Worm (Caenorhabditis elegans) whole organism, early embryonic: Measurements from ENCODE around the gene W06G6.11.

Experiments used
- B0310.2 ChIP-seq: sonication (generic microtip); optimal IDR thresholded peaks from 2 replicates; lab custom pipeline; 2016; ENCODE audit warnings: mild to moderate bottlenecking, missing genetic modification characterization, missing compliant biosample characterization
- F13C5.2 ChIP-seq: sonication (generic microtip); optimal IDR thresholded peaks from 2 replicates; lab custom pipeline; 2017; ENCODE audit warnings: mild to moderate bottlenecking, missing genetic modification characterization, inconsistent platforms, missing compliant biosample characterization
- aly-1 ChIP-seq: sonication (generic microtip); optimal IDR thresholded peaks from 2 replicates; lab custom pipeline; 2016; ENCODE audit warnings: missing genetic modification characterization, missing compliant biosample characterization
- ama-1 ChIP-seq: fragments of 150-350 bp; optimal IDR thresholded peaks from 2 replicates; lab custom pipeline; 2014
- ceh-13 ChIP-seq: fragments of 200-800 bp; sonication (Bioruptor generic); optimal IDR thresholded peaks from 2 replicates; lab custom pipeline; 2018; ENCODE audit warnings: mild to moderate bottlenecking, missing genetic modification characterization, missing compliant biosample characterization
- ceh-36 ChIP-seq: sonication (generic microtip); optimal IDR thresholded peaks from 2 replicates; lab custom pipeline; 2016; ENCODE audit warnings: missing genetic modification characterization, inconsistent platforms, missing compliant biosample characterization
- ets-7 ChIP-seq: sonication (generic microtip); optimal IDR thresholded peaks from 2 replicates; lab custom pipeline; 2016; ENCODE audit warnings: missing genotype, missing genetic modification characterization, missing compliant biosample characterization
- flt-1 ChIP-seq: fragments of 200-800 bp; sonication (Bioruptor generic); IDR thresholded peaks from 2 replicates; pipeline ENCODE4 v1.3.6; 2022; ENCODE audit warnings: missing genetic modification characterization, missing compliant biosample characterization
- hmbx-1 ChIP-seq: sonication (generic microtip); optimal IDR thresholded peaks from 2 replicates; lab custom pipeline; 2016; ENCODE audit warnings: mild to moderate bottlenecking, missing genetic modification characterization, missing compliant biosample characterization
- hmg-4 ChIP-seq: fragments of 200-800 bp; sonication (Bioruptor generic); optimal IDR thresholded peaks from 2 replicates; lab custom pipeline; 2018; ENCODE audit warnings: mild to moderate bottlenecking, missing genetic modification characterization, missing compliant biosample characterization
- hnd-1 ChIP-seq: sonication (generic microtip); optimal IDR thresholded peaks from 2 replicates; lab custom pipeline; 2016; ENCODE audit warnings: missing genetic modification characterization, missing compliant biosample characterization
- pes-1 ChIP-seq: fragments of 200-800 bp; sonication (Bioruptor generic); IDR thresholded peaks from 2 replicates; pipeline ENCODE4 v1.3.6; 2022; ENCODE audit warnings: missing genetic modification reagents, missing genetic modification characterization, missing compliant biosample characterization
- scrt-1 ChIP-seq: fragments of 200-800 bp; sonication (Bioruptor generic); IDR thresholded peaks from 2 replicates; pipeline ENCODE4 v1.3.6; 2022; ENCODE audit warnings: missing genetic modification characterization, missing compliant biosample characterization
- sea-1 ChIP-seq: fragments of 200-800 bp; sonication (Bioruptor generic); conservative IDR thresholded peaks from 2 replicates; pipeline ENCODE4 v1.3.6; 2022; ENCODE audit warnings: missing genetic modification characterization, missing compliant biosample characterization
- tbx-11 ChIP-seq: fragments of 200-800 bp; sonication (Bioruptor generic); IDR thresholded peaks from 2 replicates; pipeline ENCODE4 v1.3.6; 2022; ENCODE audit warnings: missing genetic modification characterization, missing compliant biosample characterization
- tbx-37 ChIP-seq: fragments of 200-800 bp; sonication (Bioruptor generic); conservative IDR thresholded peaks from 2 replicates; pipeline ENCODE4 v1.3.6; 2022; ENCODE audit warnings: missing genetic modification reagents, missing genetic modification characterization, missing compliant biosample characterization
- tra-4 ChIP-seq: sonication (generic microtip); optimal IDR thresholded peaks from 2 replicates; lab custom pipeline; 2017; ENCODE audit warnings: missing genetic modification characterization, missing compliant biosample characterization

W06G6.11 gene

ce11 chrV:16608478-16608877 lies 40.6 kb downstream of the W06G6.11 start:
- TF ChIP-seq flt-1 (GFP tag; lab: Robert Waterston, UW): no peak
- TF ChIP-seq hnd-1: no peak

DNA sequence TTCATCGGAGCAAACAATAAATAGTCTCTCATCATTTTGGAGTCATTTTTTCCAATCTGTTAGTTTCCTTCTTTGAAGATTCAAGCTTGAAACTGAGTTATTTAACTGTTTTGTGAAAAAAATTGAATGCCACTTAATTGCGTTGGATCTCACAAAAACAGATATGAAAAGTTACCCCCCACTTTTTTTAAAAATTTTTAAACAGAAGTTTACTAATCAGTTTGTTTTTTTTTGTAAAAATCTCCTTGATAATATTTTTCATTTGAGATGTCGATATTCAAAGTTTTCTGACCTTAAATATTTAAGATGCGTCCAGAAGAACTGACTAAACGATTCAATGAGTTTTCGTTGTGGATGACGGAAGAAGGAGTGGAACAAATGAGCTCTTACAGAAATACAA lies 42.8 kb downstream of the W06G6.11 start, which contains the start of gene Y32B12C.1:
Gene Y32B12C.1, plus strand, starts transcription at position 301 of the 400 bp plus-strand sequence.
- TF ChIP-seq tbx-37 (GFP tag; lab: Robert Waterston, UW): no peak
- TF ChIP-seq ets-7 (tag; lab: Kevin White, UChicago): no peak
- no peak for TF ChIP-seq pes-1 (GFP tag; lab: Robert Waterston, UW)
- TF ChIP-seq flt-1 (GFP tag; lab: Robert Waterston, UW): no peak
- TF ChIP-seq sea-1: no peak
- no peak for TF ChIP-seq tbx-11 (GFP tag; lab: Robert Waterston, UW)
- TF ChIP-seq ama-1 (lab: Kevin White, UChicago): no peak
- no peak for TF ChIP-seq F13C5.2
- no peak for TF ChIP-seq scrt-1 (GFP tag; lab: Robert Waterston, UW)
- TF ChIP-seq B0310.2 (tag; lab: Kevin White, UChicago): no peak
- TF ChIP-seq aly-1 (tag; lab: Kevin White, UChicago): no peak
- no peak for TF ChIP-seq hmg-4 (GFP tag; lab: Kevin White, UChicago)
- no peak for TF ChIP-seq ceh-36 (tag; lab: Kevin White, UChicago)
- TF ChIP-seq hmbx-1 (tag; lab: Kevin White, UChicago): no peak
- no peak for TF ChIP-seq hnd-1
- TF ChIP-seq ceh-13: no peak
- TF ChIP-seq tra-4 (tag; lab: Kevin White, UChicago): no peak

- TF ChIP-seq tbx-11 (GFP tag; lab: Robert Waterston, UW): no peak
- no peak for TF ChIP-seq ceh-36 (tag; lab: Kevin White, UChicago)
- no peak for TF ChIP-seq ets-7 (tag; lab: Kevin White, UChicago)
- TF ChIP-seq sea-1: no peak
- no peak for TF ChIP-seq B0310.2 (tag; lab: Kevin White, UChicago)
- TF ChIP-seq tbx-37 (GFP tag; lab: Robert Waterston, UW): no peak
- TF ChIP-seq F13C5.2: no peak
- no peak for TF ChIP-seq pes-1 (GFP tag; lab: Robert Waterston, UW)
- no peak for TF ChIP-seq ama-1 (lab: Kevin White, UChicago)
- no peak for TF ChIP-seq hmbx-1 (tag; lab: Kevin White, UChicago)
- TF ChIP-seq hmg-4 (GFP tag; lab: Kevin White, UChicago): no peak
- no peak for TF ChIP-seq aly-1 (tag; lab: Kevin White, UChicago)
- TF ChIP-seq ceh-13: no peak
- TF ChIP-seq scrt-1 (GFP tag; lab: Robert Waterston, UW): no peak
Observed at ce11 chrV:16605463-16605862, 43.6 kb downstream of the W06G6.11 start.

DNA sequence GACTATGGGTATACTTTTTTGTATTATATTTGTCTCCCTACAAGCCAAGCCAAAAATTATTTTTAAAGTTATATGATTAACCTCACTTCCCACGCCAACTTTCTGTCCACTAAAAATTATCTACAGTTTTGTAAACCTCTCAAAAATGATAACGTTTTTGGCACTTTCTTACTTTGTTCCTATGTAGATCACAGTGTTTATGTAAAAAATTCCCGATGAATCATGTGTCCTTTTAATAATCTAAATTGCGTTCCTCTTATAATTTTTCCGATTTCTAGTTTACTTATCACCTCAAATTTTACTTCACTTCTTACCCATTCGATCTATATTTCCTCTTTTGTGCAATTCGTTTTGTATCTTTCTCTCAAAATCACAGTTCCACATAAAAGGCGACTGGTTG lies 44.8 kb downstream of the W06G6.11 start:
- TF ChIP-seq flt-1 (GFP tag; lab: Robert Waterston, UW) (no peak), tbx-37 (GFP tag; lab: Robert Waterston, UW) (no peak), hmg-4 (GFP tag; lab: Kevin White, UChicago) (no peak), tra-4 (tag; lab: Kevin White, UChicago) (no peak), aly-1 (tag; lab: Kevin White, UChicago) (no peak), ceh-13 (no peak), scrt-1 (GFP tag; lab: Robert Waterston, UW) (no peak), tbx-11 (GFP tag; lab: Robert Waterston, UW) (no peak), pes-1 (GFP tag; lab: Robert Waterston, UW) (no peak), ama-1 (lab: Kevin White, UChicago) (no peak), hnd-1 (no peak), ceh-36 (tag; lab: Kevin White, UChicago) (no peak), sea-1 (no peak), B0310.2 (tag; lab: Kevin White, UChicago) (no peak)

DNA sequence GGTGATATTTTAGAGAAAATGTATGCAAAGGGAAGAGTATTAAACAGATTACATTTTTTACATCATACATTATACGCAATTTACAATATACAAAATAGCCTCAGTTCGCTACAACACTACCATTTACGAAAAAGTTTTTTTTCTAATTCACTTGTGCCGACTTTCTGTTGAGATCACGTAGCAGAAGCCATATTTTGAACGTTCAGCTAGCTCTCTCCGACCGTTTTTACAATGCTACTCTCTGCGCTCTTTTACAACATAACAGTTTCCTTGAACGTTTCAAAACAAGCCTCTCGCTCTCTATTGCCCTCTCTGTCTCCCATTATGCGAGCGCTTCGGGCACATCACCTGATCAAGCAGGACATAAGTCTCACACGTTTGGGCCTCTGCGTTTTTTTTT lies 46.0 kb downstream of the W06G6.11 start, which contains the start of gene T03E6.8:
Gene T03E6.8, minus strand, starts transcription at position 101 of the 400 bp plus-strand sequence.
- TF ChIP-seq sea-1 (no peak), tbx-37 (GFP tag; lab: Robert Waterston, UW) (no peak), hnd-1 (no peak), ets-7 (tag; lab: Kevin White, UChicago) (no peak), flt-1 (GFP tag; lab: Robert Waterston, UW) (no peak), pes-1 (GFP tag; lab: Robert Waterston, UW) (no peak), ama-1 (lab: Kevin White, UChicago) (no peak), tra-4 (tag; lab: Kevin White, UChicago) (no peak), hmbx-1 (tag; lab: Kevin White, UChicago) (no peak), tbx-11 (GFP tag; lab: Robert Waterston, UW) (no peak), ceh-36 (tag; lab: Kevin White, UChicago) (no peak), scrt-1 (GFP tag; lab: Robert Waterston, UW) (no peak), F13C5.2 (no peak), hmg-4 (GFP tag; lab: Kevin White, UChicago) (no peak), ceh-13 (no peak), aly-1 (tag; lab: Kevin White, UChicago) (no peak), B0310.2 (tag; lab: Kevin White, UChicago) (no peak)

ce11 chrV:16600623-16601022 lies 48.5 kb downstream of the W06G6.11 start, which contains the start of gene T03E6.9:
Gene T03E6.9, minus strand, starts transcription at chrV:16600723.
- TF ChIP-seq ceh-13 (no peak), tra-4 (tag; lab: Kevin White, UChicago) (no peak), ets-7 (tag; lab: Kevin White, UChicago) (no peak), hnd-1 (no peak), pes-1 (GFP tag; lab: Robert Waterston, UW) (no peak), flt-1 (GFP tag; lab: Robert Waterston, UW) (no peak), ama-1 (lab: Kevin White, UChicago) (no peak), tbx-11 (GFP tag; lab: Robert Waterston, UW) (no peak), B0310.2 (tag; lab: Kevin White, UChicago) (no peak)

- no peak for TF ChIP-seq pes-1 (GFP tag; lab: Robert Waterston, UW)
- TF ChIP-seq ama-1 (lab: Kevin White, UChicago): no peak
- TF ChIP-seq F13C5.2: no peak
- TF ChIP-seq hnd-1: no peak
- no peak for TF ChIP-seq hmbx-1 (tag; lab: Kevin White, UChicago)
- TF ChIP-seq tra-4 (tag; lab: Kevin White, UChicago): no peak
- no peak for TF ChIP-seq hmg-4 (GFP tag; lab: Kevin White, UChicago)
- TF ChIP-seq ceh-36 (tag; lab: Kevin White, UChicago): no peak
- no peak for TF ChIP-seq flt-1 (GFP tag; lab: Robert Waterston, UW)
- TF ChIP-seq B0310.2 (tag; lab: Kevin White, UChicago): no peak
- no peak for TF ChIP-seq tbx-11 (GFP tag; lab: Robert Waterston, UW)
- no peak for TF ChIP-seq aly-1 (tag; lab: Kevin White, UChicago)
- TF ChIP-seq ceh-13: no peak
Observed at ce11 chrV:16599835-16600234, 49.3 kb downstream of the W06G6.11 start.
